Worm (Caenorhabditis elegans) whole organism, L3 larva: ENCODE measurements around the gene arrd-12.

Experiments
- R02D3.7 ChIP-seq: fragments of 150-350 bp; optimal IDR thresholded peaks from 2 replicates; lab custom pipeline; 2014; ENCODE audit warnings: missing biosample characterization, missing genetic modification characterization
- ZK546.5 ChIP-seq: sonication (generic microtip); optimal IDR thresholded peaks from 2 replicates; lab custom pipeline; 2017; ENCODE audit warnings: missing biosample characterization, missing genetic modification characterization
- aly-2 ChIP-seq: fragments of 150-350 bp; optimal IDR thresholded peaks from 2 replicates; lab custom pipeline; 2014; ENCODE audit warnings: missing biosample characterization, missing genetic modification characterization
- ama-1 ChIP-seq: fragments of 150-350 bp; optimal IDR thresholded peaks from 2 replicates; lab custom pipeline; 2018
- ceh-16 ChIP-seq: sonication (generic microtip); optimal IDR thresholded peaks from 2 replicates; lab custom pipeline; 2017; ENCODE audit warnings: missing biosample characterization, missing genetic modification characterization
- ceh-28 ChIP-seq: fragments of 150-350 bp; optimal IDR thresholded peaks from 2 replicates; lab custom pipeline; 2014; ENCODE audit warnings: missing biosample characterization, missing genetic modification reagents, missing genetic modification characterization
- ceh-9 ChIP-seq: sonication (generic microtip); optimal IDR thresholded peaks from 2 replicates; lab custom pipeline; 2018; ENCODE audit warnings: missing biosample characterization, missing genetic modification characterization
- egl-5 ChIP-seq: fragments of 150-350 bp; optimal IDR thresholded peaks from 2 replicates; lab custom pipeline; 2017; ENCODE audit warnings: missing biosample characterization, missing genetic modification reagents, missing genetic modification characterization, inconsistent platforms
- elt-1 ChIP-seq: fragments of 150-350 bp; optimal IDR thresholded peaks from 2 replicates; lab custom pipeline; 2014; ENCODE audit warnings: missing biosample characterization, missing genetic modification characterization
- elt-2 ChIP-seq: sonication (generic microtip); optimal IDR thresholded peaks from 2 replicates; lab custom pipeline; 2016; ENCODE audit warnings: missing genetic modification reagents, mild to moderate bottlenecking, missing genetic modification characterization, missing compliant biosample characterization
- elt-3 ChIP-seq, 3 experiments: fragments of 150-350 bp in 1 of 3; sonication (generic microtip) in 2 of 3; optimal IDR thresholded peaks; 2 replicates in 2 of 3; 4 replicates in 1 of 3; lab custom pipeline; 2014 to 2017; ENCODE audit warnings: missing biosample characterization in 3 of 3, missing genetic modification characterization in 3 of 3
- eor-1 ChIP-seq, 2 experiments: fragments of 150-350 bp; optimal IDR thresholded peaks; 2 replicates each; lab custom pipeline; 2014 to 2018; ENCODE audit warnings: missing biosample characterization in 2 of 2, missing genetic modification characterization in 2 of 2
- fkh-10 ChIP-seq: sonication (generic microtip); optimal IDR thresholded peaks from 2 replicates; lab custom pipeline; 2017; ENCODE audit warnings: missing biosample characterization, missing genetic modification reagents, missing genetic modification characterization
- fos-1 ChIP-seq: fragments of 150-350 bp; optimal IDR thresholded peaks from 2 replicates; lab custom pipeline; 2014; ENCODE audit warnings: missing biosample characterization, missing genetic modification characterization
- hmg-11 ChIP-seq: sonication (generic microtip); optimal IDR thresholded peaks from 2 replicates; lab custom pipeline; 2016; ENCODE audit warnings: missing genetic modification characterization, missing compliant biosample characterization
- lin-15B ChIP-seq: fragments of 150-350 bp; optimal IDR thresholded peaks from 2 replicates; lab custom pipeline; 2014; ENCODE audit warnings: missing biosample characterization, missing genetic modification characterization
- mdl-1 ChIP-seq: fragments of 150-350 bp; optimal IDR thresholded peaks from 2 replicates; lab custom pipeline; 2014; ENCODE audit warnings: missing biosample characterization, missing genetic modification characterization
- nfya-1 ChIP-seq: sonication (generic microtip); optimal IDR thresholded peaks from 2 replicates; lab custom pipeline; 2017; ENCODE audit warnings: missing genetic modification characterization, mild to moderate bottlenecking, missing compliant biosample characterization, antibody characterized with exemption, moderate library complexity; ENCODE audit not compliant: insufficient read depth
- nhr-23 ChIP-seq: fragments of 150-350 bp; optimal IDR thresholded peaks from 2 replicates; lab custom pipeline; 2014; ENCODE audit warnings: missing biosample characterization, missing genetic modification reagents, missing genetic modification characterization
- nhr-43 ChIP-seq: sonication (generic microtip); optimal IDR thresholded peaks from 2 replicates; lab custom pipeline; 2016; ENCODE audit warnings: mild to moderate bottlenecking, missing genetic modification characterization, missing compliant biosample characterization; ENCODE audit not compliant: poor library complexity, severe bottlenecking
- nhr-67 ChIP-seq: fragments of 150-350 bp; optimal IDR thresholded peaks from 2 replicates; lab custom pipeline; 2014; ENCODE audit warnings: missing biosample characterization, missing genetic modification characterization
- nhr-77 ChIP-seq: fragments of 150-350 bp; optimal IDR thresholded peaks from 2 replicates; lab custom pipeline; 2014; ENCODE audit warnings: missing biosample characterization, missing genetic modification characterization
- pha-4 ChIP-seq: fragments of 150-350 bp; optimal IDR thresholded peaks from 2 replicates; lab custom pipeline; 2014; ENCODE audit warnings: missing biosample characterization, missing genetic modification reagents, missing genetic modification characterization
- pqm-1 ChIP-seq: fragments of 150-350 bp; optimal IDR thresholded peaks from 2 replicates; lab custom pipeline; 2017; ENCODE audit warnings: missing biosample characterization, missing genetic modification characterization, inconsistent platforms
- sea-2 ChIP-seq: fragments of 150-350 bp; sonication (generic microtip); optimal IDR thresholded peaks from 4 replicates; lab custom pipeline; 2014; ENCODE audit warnings: missing biosample characterization, missing genetic modification reagents, missing genetic modification characterization
- snpc-4 ChIP-seq: fragments of 150-350 bp; optimal IDR thresholded peaks from 2 replicates; lab custom pipeline; 2014; ENCODE audit warnings: missing biosample characterization, missing genetic modification characterization
- tbx-2 ChIP-seq: sonication (generic microtip); optimal IDR thresholded peaks from 2 replicates; lab custom pipeline; 2016; ENCODE audit warnings: mild to moderate bottlenecking, missing genetic modification characterization, missing compliant biosample characterization
- unc-62 ChIP-seq: fragments of 150-350 bp; sonication (generic microtip); optimal IDR thresholded peaks from 4 replicates; lab custom pipeline; 2014; ENCODE audit warnings: missing biosample characterization, missing genetic modification reagents, missing genetic modification characterization
- zag-1 ChIP-seq: fragments of 150-350 bp; optimal IDR thresholded peaks from 2 replicates; lab custom pipeline; 2014; ENCODE audit warnings: missing biosample characterization, missing genetic modification characterization
- ztf-11 ChIP-seq: fragments of 150-350 bp; optimal IDR thresholded peaks from 2 replicates; lab custom pipeline; 2014; ENCODE audit warnings: missing biosample characterization, missing genetic modification characterization
- ztf-4 ChIP-seq: fragments of 150-350 bp; optimal IDR thresholded peaks from 2 replicates; lab custom pipeline; 2014; ENCODE audit warnings: missing biosample characterization, missing genetic modification characterization

arrd-12 gene

DNA sequence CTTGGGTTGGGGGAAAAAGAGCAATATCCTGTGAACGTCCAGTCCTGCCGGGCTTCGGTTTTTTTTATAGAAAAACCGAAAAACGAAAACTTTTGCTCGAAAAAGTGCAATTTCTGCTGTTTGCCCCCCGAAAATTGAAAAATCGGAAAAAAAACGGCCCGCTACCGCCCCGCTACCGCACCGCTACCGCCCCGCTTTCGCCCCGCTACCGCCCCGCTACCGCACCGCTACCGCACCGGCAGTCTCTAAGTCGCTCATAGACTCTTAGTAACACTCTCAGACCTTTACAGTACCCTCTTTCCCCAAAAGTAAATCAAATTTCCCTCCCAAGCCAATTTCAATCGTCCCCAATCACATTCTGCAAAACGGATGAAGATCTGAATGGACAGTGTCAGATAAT, 29.1 kb downstream of the arrd-12 start:
- TF ChIP-seq egl-5 (tag; lab: Kevin White, UChicago) (no peak), ztf-11 (tag; lab: Kevin White, UChicago) (no peak), elt-1 (tag; lab: Kevin White, UChicago) (no peak), snpc-4 (no peak)

DNA sequence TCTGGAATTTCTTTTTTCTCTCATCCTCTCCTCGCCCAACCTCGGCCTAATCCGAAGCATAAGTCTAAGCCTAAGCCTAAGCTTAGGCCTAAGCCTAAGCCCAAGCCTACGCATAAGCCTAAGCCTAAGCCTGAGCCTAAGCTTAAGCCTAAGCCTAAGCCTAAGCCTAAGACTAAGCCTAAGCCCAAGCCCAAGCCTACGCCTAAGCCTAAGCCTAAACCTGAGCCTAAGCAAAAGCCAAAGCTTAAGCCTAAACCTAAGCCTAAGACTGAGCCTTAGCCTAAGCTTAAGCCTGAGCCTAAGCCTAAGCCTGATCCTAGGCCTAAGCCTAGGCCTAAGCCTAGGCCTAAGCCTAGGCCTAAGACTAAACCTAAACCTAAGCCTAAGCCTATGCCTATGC, 30.3 kb downstream of the arrd-12 start:
- TF ChIP-seq eor-1 (tag; optimal IDR thresholded peaks at IDR 0.05; lab: Kevin White, UChicago) (no peak), sea-2 (GFP tag; lab: Kevin White, UChicago) (no peak), ztf-11 (tag; lab: Kevin White, UChicago) (no peak), hmg-11 (tag; lab: Kevin White, UChicago) (no peak), ceh-28 (tag; lab: Kevin White, UChicago) (no peak), nfya-1 (tag; lab: Kevin White, UChicago) (no peak), ZK546.5 (tag; lab: Kevin White, UChicago) (no peak), elt-3 (tag; optimal IDR thresholded peaks at IDR 0.05; lab: Kevin White, UChicago) (no peak), elt-2 (tag; lab: Kevin White, UChicago) (no peak), ama-1 (lab: Kevin White, UChicago) (no peak), mdl-1 (tag; lab: Kevin White, UChicago) (no peak), pha-4 (tag; lab: Kevin White, UChicago) (no peak)

DNA sequence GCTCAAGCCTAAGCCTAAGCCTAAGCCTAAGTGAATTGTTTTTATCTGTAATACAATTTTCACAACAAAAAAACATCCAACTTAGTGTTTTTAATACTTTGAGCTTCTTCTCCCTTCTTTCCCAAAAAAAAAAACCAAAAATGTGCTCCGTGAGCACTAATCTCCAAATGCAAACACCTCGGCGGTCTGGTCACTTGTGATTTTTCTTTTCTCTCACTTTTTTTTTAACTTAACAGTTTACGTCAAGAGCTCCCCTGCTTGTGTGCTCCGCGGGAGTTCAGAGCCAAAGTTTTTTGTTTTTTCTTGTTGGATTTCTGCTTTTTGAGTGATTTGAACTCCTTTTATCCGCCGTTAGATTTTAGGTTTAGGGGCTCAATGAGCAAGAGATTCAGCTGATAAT, 40.2 kb downstream of the arrd-12 start:
- TF ChIP-seq pha-4 (tag; lab: Kevin White, UChicago) (peak; percentile 52), pqm-1 (tag; lab: Kevin White, UChicago) (no peak), fkh-10 (GFP tag; lab: Kevin White, UChicago) (no peak)

DNA sequence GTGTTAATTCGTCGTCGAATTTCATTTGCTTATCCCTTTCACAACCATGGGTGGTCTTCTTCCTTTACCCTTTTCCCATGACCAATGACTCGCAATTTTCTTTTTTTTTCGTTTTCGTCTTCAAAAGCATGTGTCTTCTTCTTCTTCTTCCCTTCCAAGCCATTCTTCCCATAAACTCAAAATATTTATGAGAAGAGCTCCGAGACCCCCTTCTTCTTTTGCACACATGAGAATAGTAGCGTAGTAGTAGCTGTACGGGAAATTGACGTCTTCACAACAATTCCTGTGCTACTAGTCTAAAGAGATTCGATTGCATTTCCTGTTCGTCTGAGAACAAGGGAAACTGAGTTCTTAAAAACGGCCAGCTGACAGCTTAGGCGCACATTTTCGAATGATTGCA, 46.3 kb downstream of the arrd-12 start:
- TF ChIP-seq ama-1 (lab: Kevin White, UChicago) (no peak), tbx-2 (no peak), fkh-10 (GFP tag; lab: Kevin White, UChicago) (peak; percentile 63), hmg-11 (tag; lab: Kevin White, UChicago) (no peak)
- TF ChIP-seq, all 47 proteins: peak for 1

DNA sequence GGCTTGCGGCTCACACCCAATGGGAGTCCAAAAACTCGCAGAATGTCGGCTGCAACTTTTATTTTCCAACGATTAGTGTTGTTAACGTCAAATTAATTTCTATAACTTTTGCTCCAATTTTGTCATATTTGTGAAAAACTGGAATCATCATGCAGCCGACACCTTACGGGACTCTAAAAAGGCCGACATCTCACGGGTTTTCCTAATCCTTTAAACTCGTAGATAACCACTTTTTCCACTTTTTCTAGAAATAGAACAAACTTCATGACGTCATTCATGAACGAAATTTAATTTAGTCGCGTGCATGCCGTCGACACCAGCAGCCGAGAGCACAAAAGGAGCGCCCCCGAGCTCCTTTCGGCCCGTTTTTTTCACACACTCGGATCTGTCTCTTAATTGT, 47.4 kb downstream of the arrd-12 start:
- no peak for TF ChIP-seq aly-2
- no peak for TF ChIP-seq egl-5 (tag; lab: Kevin White, UChicago)
- no peak for TF ChIP-seq ceh-16 (tag; lab: Kevin White, UChicago)
- TF ChIP-seq pha-4 (tag; lab: Kevin White, UChicago) = no peak
- TF ChIP-seq snpc-4 = peak; percentile 44
- TF ChIP-seq nfya-1 (tag; lab: Kevin White, UChicago) = peak; percentile 1
- no peak for TF ChIP-seq nhr-67 (tag; lab: Kevin White, UChicago)
- no peak for TF ChIP-seq ceh-9 (tag; lab: Kevin White, UChicago)
- TF ChIP-seq lin-15B (tag; lab: Kevin White, UChicago) = no peak
- TF ChIP-seq ceh-28 (tag; lab: Kevin White, UChicago) = no peak
- TF ChIP-seq, all 47 proteins: peak for 2

DNA sequence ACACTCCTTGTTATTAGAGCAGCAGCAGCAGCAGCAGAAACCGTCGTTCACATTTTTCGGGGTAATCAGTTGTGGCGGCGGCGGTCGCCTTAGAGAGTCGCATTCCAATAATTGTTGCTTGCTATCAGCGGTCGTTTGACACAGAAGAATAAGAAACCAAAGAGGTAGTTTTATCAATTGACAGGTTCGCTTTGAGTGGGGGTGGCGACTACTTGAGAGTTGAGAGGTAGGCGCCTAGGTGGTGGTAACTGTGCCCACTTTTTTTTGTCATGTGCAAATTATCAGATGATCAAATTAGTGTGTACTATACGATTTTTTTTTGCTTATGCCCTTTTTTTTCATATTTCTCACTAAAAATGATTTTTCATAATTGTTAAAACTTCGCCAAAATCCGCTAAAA, 47.9 kb downstream of the arrd-12 start:
- TF ChIP-seq fos-1 (tag; lab: Kevin White, UChicago) = no peak
- TF ChIP-seq R02D3.7 (tag; lab: Kevin White, UChicago) = no peak
- TF ChIP-seq pha-4 (tag; lab: Kevin White, UChicago) = peak; percentile 31
- TF ChIP-seq pqm-1 (tag; lab: Kevin White, UChicago) = peak; percentile 35
- TF ChIP-seq unc-62 = no peak
- TF ChIP-seq nhr-23 (tag; lab: Kevin White, UChicago) = no peak
- TF ChIP-seq nhr-77 (tag; lab: Kevin White, UChicago) = no peak
- TF ChIP-seq nhr-43 (tag; lab: Kevin White, UChicago) = no peak
- TF ChIP-seq ztf-4 (tag; lab: Kevin White, UChicago) = no peak
- peak; percentile 83 for TF ChIP-seq elt-2 (tag; lab: Kevin White, UChicago)
- no peak for TF ChIP-seq zag-1 (tag; lab: Kevin White, UChicago)
